Worm (Caenorhabditis elegans) whole organism, midembryonic: ENCODE results near the gene dvc-1.

Experiments used
- T22C8.4 ChIP-seq: fragments of 200-800 bp; sonication (Bioruptor generic); IDR thresholded peaks from 2 replicates; pipeline ENCODE4 v1.3.6; 2022; ENCODE audit warnings: missing genetic modification characterization, missing compliant biosample characterization
- cog-1 ChIP-seq: sonication (generic microtip); optimal IDR thresholded peaks from 2 replicates; lab custom pipeline; 2016; ENCODE audit warnings: missing genetic modification characterization, missing compliant biosample characterization
- flt-1 ChIP-seq: fragments of 200-800 bp; sonication (Bioruptor generic); IDR thresholded peaks from 2 replicates; pipeline ENCODE4 v1.3.6; 2022; ENCODE audit warnings: missing genetic modification characterization, missing compliant biosample characterization
- klf-2 ChIP-seq: fragments of 200-800 bp; sonication (Bioruptor generic); conservative IDR thresholded peaks from 2 replicates; pipeline ENCODE4 v1.3.6; 2022; ENCODE audit warnings: missing genetic modification reagents, missing genetic modification characterization, missing compliant biosample characterization
- med-1 ChIP-seq: sonication (generic microtip); optimal IDR thresholded peaks from 2 replicates; lab custom pipeline; 2017; ENCODE audit warnings: missing genetic modification characterization, mild to moderate bottlenecking, missing compliant biosample characterization, antibody characterized with exemption, missing genetic modification reagents; ENCODE audit not compliant: insufficient read depth
- ref-1 ChIP-seq: fragments of 200-800 bp; sonication (Bioruptor generic); conservative IDR thresholded peaks from 2 replicates; pipeline ENCODE4 v1.3.6; 2022; ENCODE audit warnings: missing genetic modification reagents, missing genetic modification characterization, missing compliant biosample characterization
- tab-1 ChIP-seq: fragments of 200-800 bp; sonication (Bioruptor generic); IDR thresholded peaks from 2 replicates; pipeline ENCODE4 v1.3.6; 2022; ENCODE audit warnings: missing genetic modification characterization, missing compliant biosample characterization
- ztf-23 ChIP-seq: fragments of 200-800 bp; sonication (Bioruptor generic); IDR thresholded peaks from 2 replicates; pipeline ENCODE4 v1.3.6; 2022; ENCODE audit warnings: missing genetic modification reagents, missing genetic modification characterization, missing compliant biosample characterization
- ztf-29 ChIP-seq: fragments of 200-800 bp; sonication (Bioruptor generic); IDR thresholded peaks from 2 replicates; pipeline ENCODE4 v1.3.6; 2022; ENCODE audit warnings: missing genetic modification reagents, missing genetic modification characterization, missing compliant biosample characterization

dvc-1 gene

ce11 chrV:11265482-11265881, 26.4 kb upstream of the dvc-1 start, which contains the start of gene cln-3.1:
Gene cln-3.1, minus strand, starts transcription at chrV:11265652.
- TF ChIP-seq T22C8.4 (GFP tag; lab: Robert Waterston, UW) (no peak), med-1 (GFP tag; lab: Kevin White, UChicago) (no peak), tab-1 (GFP tag; lab: Robert Waterston, UW) (no peak), ref-1 (GFP tag; lab: Robert Waterston, UW) (no peak), cog-1 (tag; lab: Kevin White, UChicago) (no peak), klf-2 (GFP tag; lab: Robert Waterston, UW) (no peak)

ce11 chrV:11263025-11263424, 23.9 kb upstream of the dvc-1 start, which contains the start of gene F07B10.4:
Gene F07B10.4, minus strand, starts transcription at chrV:11263125.
- no peak for TF ChIP-seq ztf-29 (GFP tag; lab: Robert Waterston, UW)
- no peak for TF ChIP-seq klf-2 (GFP tag; lab: Robert Waterston, UW)
- TF ChIP-seq ztf-23, result no peak
- TF ChIP-seq T22C8.4 (GFP tag; lab: Robert Waterston, UW), result no peak
- TF ChIP-seq ref-1 (GFP tag; lab: Robert Waterston, UW), result no peak
- TF ChIP-seq flt-1 (GFP tag; lab: Robert Waterston, UW), result no peak
- no peak for TF ChIP-seq tab-1 (GFP tag; lab: Robert Waterston, UW)
- no peak for TF ChIP-seq cog-1 (tag; lab: Kevin White, UChicago)
- TF ChIP-seq med-1 (GFP tag; lab: Kevin White, UChicago), result no peak

ce11 chrV:11260622-11261021, 21.5 kb upstream of the dvc-1 start, which contains the start of gene F07B10.7:
Gene F07B10.7, minus strand, starts transcription at chrV:11260722.
- no peak for TF ChIP-seq tab-1 (GFP tag; lab: Robert Waterston, UW)
- TF ChIP-seq ztf-23, result no peak
- TF ChIP-seq klf-2 (GFP tag; lab: Robert Waterston, UW), result no peak
- no peak for TF ChIP-seq cog-1 (tag; lab: Kevin White, UChicago)
- no peak for TF ChIP-seq med-1 (GFP tag; lab: Kevin White, UChicago)
- TF ChIP-seq T22C8.4 (GFP tag; lab: Robert Waterston, UW), result no peak
- TF ChIP-seq ref-1 (GFP tag; lab: Robert Waterston, UW), result no peak
- TF ChIP-seq ztf-29 (GFP tag; lab: Robert Waterston, UW), result no peak
- no peak for TF ChIP-seq flt-1 (GFP tag; lab: Robert Waterston, UW)

ce11 chrV:11258896-11259295, 19.8 kb upstream of the dvc-1 start, which contains the start of gene lgc-36:
Gene lgc-36, minus strand, starts transcription at chrV:11258996.
- TF ChIP-seq ref-1 (GFP tag; lab: Robert Waterston, UW) (no peak), klf-2 (GFP tag; lab: Robert Waterston, UW) (no peak), cog-1 (tag; lab: Kevin White, UChicago) (no peak), tab-1 (GFP tag; lab: Robert Waterston, UW) (no peak), med-1 (GFP tag; lab: Kevin White, UChicago) (no peak), ztf-29 (GFP tag; lab: Robert Waterston, UW) (no peak), ztf-23 (no peak), T22C8.4 (GFP tag; lab: Robert Waterston, UW) (no peak)

ce11 chrV:11254980-11255379, 15.8 kb upstream of the dvc-1 start, which contains the start of gene srsx-31:
Gene srsx-31, minus strand, starts transcription at chrV:11255080.
- TF ChIP-seq cog-1 (tag; lab: Kevin White, UChicago) (no peak), ref-1 (GFP tag; lab: Robert Waterston, UW) (no peak), med-1 (GFP tag; lab: Kevin White, UChicago) (no peak), T22C8.4 (GFP tag; lab: Robert Waterston, UW) (no peak), flt-1 (GFP tag; lab: Robert Waterston, UW) (no peak), tab-1 (GFP tag; lab: Robert Waterston, UW) (no peak), ztf-23 (no peak), ztf-29 (GFP tag; lab: Robert Waterston, UW) (no peak), klf-2 (GFP tag; lab: Robert Waterston, UW) (no peak)

ce11 chrV:11252429-11252828, 13.3 kb upstream of the dvc-1 start, which contains the start of gene srsx-33:
Gene srsx-33, minus strand, starts transcription at chrV:11252529.
- TF ChIP-seq ref-1 (GFP tag; lab: Robert Waterston, UW) (no peak), tab-1 (GFP tag; lab: Robert Waterston, UW) (no peak), ztf-23 (no peak), cog-1 (tag; lab: Kevin White, UChicago) (no peak), T22C8.4 (GFP tag; lab: Robert Waterston, UW) (no peak), med-1 (GFP tag; lab: Kevin White, UChicago) (no peak), flt-1 (GFP tag; lab: Robert Waterston, UW) (no peak), ztf-29 (GFP tag; lab: Robert Waterston, UW) (no peak), klf-2 (GFP tag; lab: Robert Waterston, UW) (no peak)

- TF ChIP-seq ztf-23 (no peak), klf-2 (GFP tag; lab: Robert Waterston, UW) (no peak), ref-1 (GFP tag; lab: Robert Waterston, UW) (no peak), T22C8.4 (GFP tag; lab: Robert Waterston, UW) (no peak), ztf-29 (GFP tag; lab: Robert Waterston, UW) (no peak), flt-1 (GFP tag; lab: Robert Waterston, UW) (no peak), med-1 (GFP tag; lab: Kevin White, UChicago) (no peak), tab-1 (GFP tag; lab: Robert Waterston, UW) (no peak), cog-1 (tag; lab: Kevin White, UChicago) (no peak)
Observed at ce11 chrV:11251798-11252197, 12.7 kb upstream of the dvc-1 start.

ce11 chrV:11250735-11251134, 11.6 kb upstream of the dvc-1 start, which contains the start of gene T19B10.12:
Gene T19B10.12, plus strand, starts transcription at chrV:11251035.
- TF ChIP-seq flt-1 (GFP tag; lab: Robert Waterston, UW), result no peak
- no peak for TF ChIP-seq cog-1 (tag; lab: Kevin White, UChicago)
- TF ChIP-seq ref-1 (GFP tag; lab: Robert Waterston, UW), result no peak
- no peak for TF ChIP-seq T22C8.4 (GFP tag; lab: Robert Waterston, UW)
- no peak for TF ChIP-seq klf-2 (GFP tag; lab: Robert Waterston, UW)
- no peak for TF ChIP-seq tab-1 (GFP tag; lab: Robert Waterston, UW)
- no peak for TF ChIP-seq ztf-29 (GFP tag; lab: Robert Waterston, UW)
- TF ChIP-seq med-1 (GFP tag; lab: Kevin White, UChicago), result no peak
- TF ChIP-seq ztf-23, result no peak
